Worm (Caenorhabditis elegans): Measurements from ENCODE around the gene C33D3.3.

Gene C33D3.3

DNA sequence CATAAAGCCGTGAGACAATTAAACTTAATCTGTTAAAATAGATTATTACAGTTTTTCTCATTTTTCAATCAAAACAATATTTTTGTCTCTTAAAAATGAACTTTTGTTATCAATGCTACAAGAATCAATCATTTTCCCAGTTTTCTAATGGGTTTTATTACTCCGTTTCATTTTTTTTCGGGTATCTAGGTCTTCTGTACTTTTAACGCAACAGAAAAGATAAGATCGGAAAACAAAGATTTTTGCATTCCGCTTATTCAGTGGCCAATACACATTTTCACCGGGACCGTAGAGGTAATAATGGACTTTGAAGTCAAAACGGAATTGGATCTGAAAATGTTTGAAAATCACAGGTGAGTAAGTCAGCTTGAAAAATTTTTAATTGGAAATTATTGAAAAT lies 3.6 kb downstream of the C33D3.3 start, which contains the start of gene C33D3.4:
Gene C33D3.4 (plus strand): TSS at position 301 of the 400 bp plus-strand sequence.
- no peak for TF ChIP-seq nhr-11 (tag; optimal IDR thresholded peaks at IDR 0.05)

DNA sequence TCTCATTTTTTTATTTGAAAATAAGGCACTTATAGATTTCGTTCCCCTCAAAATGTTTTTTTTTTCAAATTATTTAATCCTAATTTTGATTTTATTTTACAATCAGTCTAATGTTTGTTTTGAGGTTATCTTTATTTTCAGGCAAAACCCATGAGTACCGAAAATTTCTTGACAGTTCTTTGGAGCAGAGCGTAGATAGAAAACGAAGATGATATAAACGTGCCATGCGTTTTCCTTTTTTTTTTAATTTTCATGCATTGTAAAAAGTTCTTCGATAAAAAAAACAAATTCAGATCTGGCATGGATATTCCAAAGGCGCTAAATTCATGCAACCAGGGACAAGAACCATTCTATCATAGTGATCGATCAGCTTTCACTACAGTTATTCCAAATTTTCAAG lies 5.9 kb downstream of the C33D3.3 start, which contains the start of gene C33D3.5:
Gene C33D3.5 (plus strand): TSS at position 301 of the 400 bp plus-strand sequence.
- TF ChIP-seq sdc-2 (tag; optimal IDR thresholded peaks at IDR 0.05) (no peak), ceh-30 (tag; optimal IDR thresholded peaks at IDR 0.05) (no peak), sox-2 (GFP tag; IDR thresholded peaks at IDR 0.05) (no peak), K09A11.1 (tag; optimal IDR thresholded peaks at IDR 0.05; ENCODE audit: insufficient read depth) (no peak), hlh-8 (tag; optimal IDR thresholded peaks at IDR 0.05) (no peak), eyg-1 (tag; optimal IDR thresholded peaks at IDR 0.05) (no peak), T23F11.4 (GFP tag; optimal IDR thresholded peaks at IDR 0.05) (no peak), madf-2 (tag; optimal IDR thresholded peaks at IDR 0.05) (no peak), sox-4 (tag; optimal IDR thresholded peaks at IDR 0.05) (no peak)

DNA sequence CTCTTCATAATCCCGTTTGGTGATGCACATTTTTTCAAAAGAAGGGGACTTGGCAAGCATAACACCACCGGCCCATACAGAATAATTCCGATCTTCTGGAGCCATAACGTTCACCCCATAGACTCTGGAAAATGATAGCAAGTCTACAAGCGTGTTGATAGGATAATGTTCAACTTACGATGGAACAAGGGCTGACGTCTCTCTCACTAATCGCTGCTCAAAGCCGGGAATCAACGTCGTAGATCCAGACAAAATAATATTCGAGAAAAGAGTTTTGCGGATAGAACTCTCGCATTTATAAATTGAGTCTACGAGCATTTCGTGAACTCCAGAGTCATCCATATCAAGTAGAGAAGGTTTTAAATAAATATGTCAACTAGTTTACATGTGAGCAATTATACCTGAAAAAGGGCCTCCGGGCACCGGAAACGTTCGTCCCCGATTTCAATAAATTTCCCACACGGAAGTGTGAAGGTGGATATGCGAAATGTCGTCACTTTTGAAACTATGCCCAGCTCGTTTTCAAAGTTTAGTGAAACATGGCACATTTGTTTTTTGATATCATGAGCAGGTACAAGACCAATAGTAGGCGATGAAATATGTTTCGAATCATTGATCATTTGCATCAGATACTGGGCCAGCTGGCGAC lies 6.8 kb downstream of the C33D3.3 start:
- TF ChIP-seq ceh-45 (GFP tag; IDR thresholded peaks at IDR 0.05) (no peak), nhr-232 (tag; optimal IDR thresholded peaks at IDR 0.05) (no peak), pag-3 (tag; optimal IDR thresholded peaks at IDR 0.05; ENCODE audit: borderline replicate concordance) (no peak), pha-4 (tag; optimal IDR thresholded peaks at IDR 0.05) (no peak), ceh-2 (tag; optimal IDR thresholded peaks at IDR 0.05) (no peak), madf-2 (tag; optimal IDR thresholded peaks at IDR 0.05) (no peak), hlh-13 (GFP tag; optimal IDR thresholded peaks at IDR 0.05) (no peak), pqm-1 (tag; optimal IDR thresholded peaks at IDR 0.05) (no peak), nhr-11 (tag; optimal IDR thresholded peaks at IDR 0.05) (no peak), syd-9 (tag; optimal IDR thresholded peaks at IDR 0.05) (no peak), tbx-2 (tag; optimal IDR thresholded peaks at IDR 0.05) (no peak), mec-3 (tag; optimal IDR thresholded peaks at IDR 0.05; ENCODE audit: borderline replicate concordance) (no peak), F13H6.1 (tag; optimal IDR thresholded peaks at IDR 0.05) (no peak)

DNA sequence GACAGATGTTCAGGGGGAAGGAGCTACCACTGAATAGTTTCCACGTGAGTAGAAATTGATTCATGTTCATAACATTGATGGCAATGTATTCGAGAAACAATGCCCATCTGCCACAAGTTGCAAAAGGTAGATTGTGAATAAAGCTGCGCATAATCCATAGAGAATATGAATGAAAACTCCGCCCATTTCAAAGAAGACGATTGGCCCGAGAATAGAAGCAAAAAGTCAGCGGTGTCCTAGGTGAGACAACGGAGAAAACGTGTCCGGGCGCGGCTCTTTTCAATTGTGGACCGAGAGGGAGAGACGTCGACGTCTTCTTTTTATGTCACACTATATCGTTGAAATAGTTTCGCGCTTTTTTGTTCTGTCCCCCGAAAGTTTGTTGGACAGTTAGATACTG lies 14.4 kb downstream of the C33D3.3 start, which contains the start of gene vab-3:
Gene vab-3 (plus strand): TSS at position 301 of the 400 bp plus-strand sequence.
- TF ChIP-seq ceh-31 (tag; optimal IDR thresholded peaks at IDR 0.05) (peak; percentile 22), ztf-16 (tag; optimal IDR thresholded peaks at IDR 0.05) (no peak)

DNA sequence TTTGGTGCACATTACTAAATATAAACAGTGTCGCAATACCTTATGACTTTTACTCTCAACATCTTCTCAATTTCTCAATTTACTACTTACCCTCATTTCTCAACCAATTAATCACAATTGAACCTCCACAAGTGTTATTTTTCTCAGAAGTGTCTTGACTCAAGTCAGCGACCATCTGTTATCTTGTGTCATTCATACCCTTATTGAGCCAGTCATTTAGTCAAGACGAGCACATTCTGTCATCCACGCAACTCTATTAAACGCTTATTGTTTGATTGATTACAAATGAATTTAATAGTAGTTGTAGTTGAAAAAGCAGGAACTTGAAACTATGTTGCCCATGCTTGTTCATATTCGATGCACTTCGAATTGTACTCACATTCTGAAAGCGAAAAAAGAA lies 18.2 kb downstream of the C33D3.3 start:
- TF ChIP-seq pros-1 (tag; optimal IDR thresholded peaks at IDR 0.05) = no peak
- no peak for TF ChIP-seq elt-2 (tag; optimal IDR thresholded peaks at IDR 0.05)
- no peak for TF ChIP-seq sox-4 (tag; optimal IDR thresholded peaks at IDR 0.05)
- TF ChIP-seq dve-1 (tag; optimal IDR thresholded peaks at IDR 0.05) = no peak

DNA sequence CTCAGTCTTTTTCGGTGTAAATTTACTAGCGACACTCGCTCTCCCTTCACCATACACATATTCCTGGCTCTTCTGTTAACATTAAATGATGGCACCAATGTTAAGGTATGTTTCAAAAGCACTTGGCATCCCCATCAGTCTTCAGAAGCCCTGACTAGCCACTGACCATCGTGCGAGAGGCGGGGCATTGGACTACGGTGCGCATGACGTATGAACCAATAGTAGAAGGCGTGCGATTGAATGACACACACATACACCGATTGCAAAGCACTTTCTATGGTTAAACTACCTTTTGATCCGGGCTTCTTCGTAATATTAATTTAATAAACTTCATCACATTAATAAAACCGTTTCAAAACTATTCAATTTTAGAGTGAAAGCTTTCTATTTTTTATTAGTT lies 20.0 kb downstream of the C33D3.3 start:
- TF ChIP-seq ceh-9 (tag; optimal IDR thresholded peaks at IDR 0.05) = no peak
- TF ChIP-seq nfya-1 (tag; optimal IDR thresholded peaks at IDR 0.05) = peak; percentile 80
- no peak for TF ChIP-seq hlh-13 (GFP tag; optimal IDR thresholded peaks at IDR 0.05)
- TF ChIP-seq ceh-31 (tag; optimal IDR thresholded peaks at IDR 0.05) = peak; percentile 37
- no peak for TF ChIP-seq dmd-4 (tag; optimal IDR thresholded peaks at IDR 0.05; ENCODE audit: borderline replicate concordance)
- no peak for TF ChIP-seq pax-1 (tag; optimal IDR thresholded peaks at IDR 0.05)
- TF ChIP-seq eyg-1 (tag; optimal IDR thresholded peaks at IDR 0.05) = no peak
- TF ChIP-seq hlh-30 (tag; optimal IDR thresholded peaks at IDR 0.05; ENCODE audit: insufficient read depth) = no peak
- TF ChIP-seq pag-3 (tag; optimal IDR thresholded peaks at IDR 0.05; ENCODE audit: borderline replicate concordance) = no peak
